Fruit fly (Drosophila melanogaster) whole organism, prepupa: ENCODE measurements around the gene CG33700.
A peak's percentile ranks its signal among the peaks of the same experiment; 100 is the strongest.

Source experiments
- CG7368 ChIP-seq: fragments of 200-800 bp; sonication (Bioruptor generic); optimal IDR thresholded peaks from 3 replicates; lab custom pipeline; 2016; ENCODE audit warnings: missing biosample characterization, missing genetic modification characterization
- Eip78C ChIP-seq: fragments of 200-800 bp; sonication (Bioruptor generic); peaks from one replicate; lab custom pipeline; 2016; ENCODE audit warnings: missing biosample characterization, missing genetic modification characterization
- Eip93F ChIP-seq: fragments of 200-800 bp; sonication (Bioruptor generic); optimal IDR thresholded peaks from 2 replicates; lab custom pipeline; 2016; ENCODE audit warnings: missing biosample characterization, mild to moderate bottlenecking, missing genetic modification characterization
- Ets96B ChIP-seq: fragments of 200-800 bp; optimal IDR thresholded peaks from 2 replicates; lab custom pipeline; 2019; ENCODE audit warnings: missing biosample characterization, mild to moderate bottlenecking, missing genetic modification characterization, moderate library complexity
- esn ChIP-seq: fragments of 200-800 bp; sonication (Bioruptor generic); optimal IDR thresholded peaks from 2 replicates; lab custom pipeline; 2016; ENCODE audit warnings: missing biosample characterization, mild to moderate bottlenecking, missing genetic modification characterization, moderate library complexity

- no peak for TF ChIP-seq CG7368
- TF ChIP-seq Eip93F (GFP tag; lab: Kevin White, UChicago), result no peak
- no peak for TF ChIP-seq esn
- peak; percentile 19 for TF ChIP-seq Eip78C (GFP tag; lab: Kevin White, UChicago)
- TF ChIP-seq Ets96B (tag; lab: Kevin White, UChicago), result no peak
Measured at dm6 chr3L:9469079-9469478, 56.3 kb downstream of the CG33700 start.
